Fruit fly (Drosophila melanogaster) whole organism, embryonic: Measurements from ENCODE around the gene MICU3.

ENCODE experiments used
- Antp ChIP-seq: fragments of 200-800 bp; sonication (Bioruptor generic); optimal IDR thresholded peaks from 3 replicates; lab custom pipeline; 2016; ENCODE audit warnings: missing biosample characterization, missing genetic modification characterization
- BEAF-32 ChIP-seq: fragments of 200-800 bp; sonication (Bioruptor generic); optimal IDR thresholded peaks from 3 replicates; lab custom pipeline; 2017; ENCODE audit warnings: missing biosample characterization, missing genetic modification characterization, mild to moderate bottlenecking, moderate library complexity, missing genetic modification reagents
- BtbVII ChIP-seq: fragments of 200-800 bp; sonication (Bioruptor generic); optimal IDR thresholded peaks from 3 replicates; lab custom pipeline; 2017; ENCODE audit warnings: missing biosample characterization, mild to moderate bottlenecking, missing genetic modification characterization
- CG10543 ChIP-seq: fragments of 200-800 bp; sonication (Bioruptor generic); optimal IDR thresholded peaks from 3 replicates; lab custom pipeline; 2017; ENCODE audit warnings: missing biosample characterization, mild to moderate bottlenecking, missing genetic modification characterization, moderate library complexity
- CG11695 ChIP-seq: fragments of 200-800 bp; sonication (Bioruptor generic); IDR thresholded peaks from 3 replicates; pipeline ENCODE4 v1.3.6; 2022; ENCODE audit warnings: missing biosample characterization, missing genetic modification characterization
- CG12071 ChIP-seq: fragments of 200-800 bp; sonication (Bioruptor generic); optimal IDR thresholded peaks from 3 replicates; lab custom pipeline; 2018; ENCODE audit warnings: missing biosample characterization, mild to moderate bottlenecking, missing genetic modification characterization
- CG12104 ChIP-seq: fragments of 200-800 bp; sonication (Bioruptor generic); optimal IDR thresholded peaks from 3 replicates; lab custom pipeline; 2016; ENCODE audit warnings: missing biosample characterization, missing genetic modification characterization
- CG1233 ChIP-seq: fragments of 200-800 bp; sonication (Bioruptor generic); optimal IDR thresholded peaks from 4 replicates; lab custom pipeline; 2018; ENCODE audit warnings: missing biosample characterization, mild to moderate bottlenecking, missing genetic modification characterization
- CG12769 ChIP-seq: fragments of 200-800 bp; sonication (Bioruptor generic); optimal IDR thresholded peaks from 2 replicates; lab custom pipeline; 2019; ENCODE audit warnings: missing biosample characterization, mild to moderate bottlenecking, missing genetic modification characterization, moderate library complexity
- CG1647 ChIP-seq: fragments of 200-800 bp; sonication (Bioruptor generic); optimal IDR thresholded peaks from 3 replicates; lab custom pipeline; 2016; ENCODE audit warnings: missing biosample characterization, missing genetic modification characterization
- CG17361 ChIP-seq: fragments of 200-800 bp; sonication (Bioruptor generic); IDR thresholded peaks from 3 replicates; pipeline ENCODE4 v1.3.6; 2022; ENCODE audit warnings: missing biosample characterization, missing genetic modification characterization
- CG17385 ChIP-seq: fragments of 200-800 bp; sonication (Bioruptor generic); optimal IDR thresholded peaks from 3 replicates; lab custom pipeline; 2018; ENCODE audit warnings: missing biosample characterization, mild to moderate bottlenecking, missing genetic modification characterization
- CG17829 ChIP-seq: fragments of 200-800 bp; optimal IDR thresholded peaks from 2 replicates; lab custom pipeline; 2019; ENCODE audit warnings: missing biosample characterization, mild to moderate bottlenecking, missing genetic modification characterization, moderate library complexity
- CG18262 ChIP-seq: fragments of 200-800 bp; optimal IDR thresholded peaks from 3 replicates; lab custom pipeline; 2019; ENCODE audit warnings: missing biosample characterization, mild to moderate bottlenecking, missing genetic modification characterization, moderate library complexity
- CG18599 ChIP-seq: fragments of 200-800 bp; sonication (Bioruptor generic); optimal IDR thresholded peaks from 3 replicates; lab custom pipeline; 2017; ENCODE audit warnings: missing biosample characterization, missing genetic modification characterization, mild to moderate bottlenecking, moderate library complexity, missing genetic modification reagents
- CG2116 ChIP-seq: fragments of 200-800 bp; sonication (Bioruptor generic); optimal IDR thresholded peaks from 3 replicates; lab custom pipeline; 2018; ENCODE audit warnings: missing biosample characterization, mild to moderate bottlenecking, missing genetic modification characterization
- CG30403 ChIP-seq: fragments of 200-800 bp; sonication (Bioruptor generic); optimal IDR thresholded peaks from 3 replicates; lab custom pipeline; 2016; ENCODE audit warnings: missing biosample characterization, missing genetic modification characterization
- CG3065 ChIP-seq: fragments of 200-800 bp; sonication (Bioruptor generic); optimal IDR thresholded peaks from 2 replicates; lab custom pipeline; 2016; ENCODE audit warnings: missing biosample characterization, missing genetic modification characterization
- CG32532 ChIP-seq: fragments of 200-800 bp; sonication (Bioruptor generic); IDR thresholded peaks from 2 replicates; pipeline ENCODE4 v1.3.6; 2022; ENCODE audit warnings: missing biosample characterization, missing genetic modification characterization
- CG6791 ChIP-seq: fragments of 200-800 bp; sonication (Bioruptor generic); IDR thresholded peaks from 3 replicates; pipeline ENCODE4 v1.3.6; 2022; ENCODE audit warnings: missing biosample characterization, missing genetic modification characterization; ENCODE audit not compliant: partially characterized antibody
- CG7556 ChIP-seq: fragments of 200-800 bp; sonication (Bioruptor generic); optimal IDR thresholded peaks from 2 replicates; lab custom pipeline; 2017; ENCODE audit warnings: missing biosample characterization, mild to moderate bottlenecking, missing genetic modification characterization
- CG7928 ChIP-seq: fragments of 200-800 bp; sonication (Bioruptor generic); optimal IDR thresholded peaks from 2 replicates; lab custom pipeline; 2017; ENCODE audit warnings: missing biosample characterization, mild to moderate bottlenecking, missing genetic modification characterization
- CG7987 ChIP-seq: fragments of 200-800 bp; sonication (Bioruptor generic); optimal IDR thresholded peaks from 2 replicates; lab custom pipeline; 2018; ENCODE audit warnings: missing biosample characterization, mild to moderate bottlenecking, missing genetic modification characterization, moderate library complexity
- CG8290 ChIP-seq, 3 experiments: fragments of 200-800 bp; sonication (Bioruptor generic); optimal IDR thresholded peaks; 2 replicates each; lab custom pipeline; 2016 to 2019; ENCODE audit warnings: missing biosample characterization in 3 of 3, missing genetic modification characterization in 3 of 3, mild to moderate bottlenecking in 2 of 3, moderate library complexity in 1 of 3
- CG9215 ChIP-seq: fragments of 200-800 bp; sonication (Bioruptor generic); IDR thresholded peaks from 2 replicates; pipeline ENCODE4 v1.3.6; 2022; ENCODE audit warnings: missing biosample characterization, missing genetic modification characterization
- CG9932 ChIP-seq: fragments of 200-800 bp; sonication (Bioruptor generic); IDR thresholded peaks from 2 replicates; pipeline ENCODE4 v1.3.6; 2022; ENCODE audit warnings: missing biosample characterization, missing genetic modification characterization
- CkIIα-i1 ChIP-seq: fragments of 200-800 bp; sonication (Bioruptor generic); IDR thresholded peaks from 2 replicates; pipeline ENCODE4 v1.3.6; 2022; ENCODE audit warnings: missing biosample characterization, missing genetic modification characterization
- Gug ChIP-seq: fragments of 200-800 bp; sonication (Bioruptor generic); IDR thresholded peaks from 4 replicates; pipeline ENCODE4 v1.3.6; 2022; ENCODE audit warnings: missing biosample characterization, missing genetic modification characterization
- Hand ChIP-seq: fragments of 200-800 bp; sonication (Bioruptor generic); optimal IDR thresholded peaks from 2 replicates; lab custom pipeline; 2017; ENCODE audit warnings: mild to moderate bottlenecking, missing biosample characterization, missing genetic modification reagents, missing genetic modification characterization
- Hey ChIP-seq: fragments of 200-800 bp; sonication (Bioruptor generic); optimal IDR thresholded peaks from 3 replicates; lab custom pipeline; 2018; ENCODE audit warnings: missing biosample characterization, mild to moderate bottlenecking, missing genetic modification characterization
- Hmr ChIP-seq: fragments of 200-800 bp; sonication (Bioruptor generic); optimal IDR thresholded peaks from 3 replicates; lab custom pipeline; 2017; ENCODE audit warnings: mild to moderate bottlenecking, missing biosample characterization, missing genetic modification reagents, missing genetic modification characterization
- Med ChIP-seq: fragments of 200-800 bp; sonication (Bioruptor generic); peaks from one replicate; lab custom pipeline; 2016; ENCODE audit warnings: missing biosample characterization, missing genetic modification characterization, mild to moderate bottlenecking, inconsistent platforms, moderate library complexity
- Nf-YC ChIP-seq: fragments of 200-800 bp; optimal IDR thresholded peaks from 3 replicates; lab custom pipeline; 2019; ENCODE audit warnings: missing biosample characterization, mild to moderate bottlenecking, missing genetic modification characterization, moderate library complexity
- Side ChIP-seq: fragments of 200-800 bp; sonication (Bioruptor generic); optimal IDR thresholded peaks from 2 replicates; lab custom pipeline; 2016; ENCODE audit warnings: missing biosample characterization, missing genetic modification characterization
- Sry-β ChIP-seq: fragments of 200-800 bp; sonication (Bioruptor generic); optimal IDR thresholded peaks from 2 replicates; lab custom pipeline; 2018; ENCODE audit warnings: missing biosample characterization, mild to moderate bottlenecking, missing genetic modification characterization, moderate library complexity
- ap ChIP-seq: fragments of 200-800 bp; sonication (Bioruptor generic); IDR thresholded peaks from 2 replicates; pipeline ENCODE4 v1.3.6; 2022; ENCODE audit warnings: missing biosample characterization, missing genetic modification characterization
- br ChIP-seq: fragments of >200 bp; optimal IDR thresholded peaks from 2 replicates; lab custom pipeline; 2017
- cad ChIP-seq: fragments of >200 bp; optimal IDR thresholded peaks from 2 replicates; lab custom pipeline; 2017; ENCODE audit warnings: missing biosample characterization, missing genetic modification characterization
- caup ChIP-seq: fragments of 200-800 bp; sonication (Bioruptor generic); optimal IDR thresholded peaks from 3 replicates; lab custom pipeline; 2017; ENCODE audit warnings: missing biosample characterization, mild to moderate bottlenecking, missing genetic modification characterization, moderate library complexity; ENCODE audit not compliant: severe bottlenecking
- dmrt11E ChIP-seq: fragments of 200-800 bp; sonication (Bioruptor generic); optimal IDR thresholded peaks from 3 replicates; lab custom pipeline; 2018; ENCODE audit warnings: missing biosample characterization, mild to moderate bottlenecking, missing genetic modification characterization, moderate library complexity
- exex ChIP-seq: fragments of 200-800 bp; sonication (Bioruptor generic); optimal IDR thresholded peaks from 4 replicates; lab custom pipeline; 2018; ENCODE audit warnings: missing biosample characterization, mild to moderate bottlenecking, missing genetic modification characterization, moderate library complexity
- insv ChIP-seq, 2 experiments: fragments of 200-800 bp; sonication (Bioruptor generic); optimal IDR thresholded peaks; 3 replicates each; lab custom pipeline; 2016 to 2018; ENCODE audit warnings: missing biosample characterization in 2 of 2, missing genetic modification characterization in 2 of 2
- lilli ChIP-seq: fragments of 200-800 bp; sonication (Bioruptor generic); optimal IDR thresholded peaks from 3 replicates; lab custom pipeline; 2016; ENCODE audit warnings: missing biosample characterization, missing genetic modification characterization
- lmd ChIP-seq: fragments of 200-800 bp; sonication (Bioruptor generic); IDR thresholded peaks from 2 replicates; pipeline ENCODE4 v1.3.6; 2022; ENCODE audit warnings: missing biosample characterization, missing genetic modification characterization
- rib ChIP-seq: fragments of 200-800 bp; sonication (Bioruptor generic); IDR thresholded peaks from 2 replicates; pipeline ENCODE4 v1.3.6; 2022; ENCODE audit warnings: missing biosample characterization, missing genetic modification characterization
- row ChIP-seq: fragments of 200-800 bp; sonication (Bioruptor generic); IDR thresholded peaks from 3 replicates; pipeline ENCODE4 v1.3.6; 2022; ENCODE audit warnings: missing biosample characterization, missing genetic modification characterization
- sd ChIP-seq: fragments of 200-800 bp; sonication (Bioruptor generic); optimal IDR thresholded peaks from 3 replicates; lab custom pipeline; 2018; ENCODE audit warnings: missing biosample characterization, mild to moderate bottlenecking, missing genetic modification characterization, moderate library complexity
- sr ChIP-seq: fragments of 200-800 bp; sonication (Bioruptor generic); IDR thresholded peaks from 3 replicates; pipeline ENCODE4 v1.3.6; 2022; ENCODE audit warnings: missing biosample characterization, missing genetic modification characterization
- twi ChIP-seq: fragments of 200-800 bp; optimal IDR thresholded peaks from 2 replicates; lab custom pipeline; 2019; ENCODE audit warnings: missing biosample characterization, mild to moderate bottlenecking, missing genetic modification characterization, moderate library complexity

The MICU3 gene

dm6 chr3R:19859370-19860033 is 12.4 kb downstream of the MICU3 start (continued):
- peak; percentile 2 for TF ChIP-seq CG17385 (GFP tag; lab: Kevin White, UChicago)
- TF ChIP-seq row (GFP tag; lab: Robert Waterston, UW): peak; percentile 63
- TF ChIP-seq CG3065 (GFP tag; lab: Kevin White, UChicago): no peak
- TF ChIP-seq Med (GFP tag; lab: Kevin White, UChicago): peak; percentile 83
- TF ChIP-seq CG10543 (GFP tag; lab: Kevin White, UChicago): peak; percentile 68
- peak; percentile 39 for TF ChIP-seq Hmr (GFP tag; lab: Kevin White, UChicago)
- peak; percentile 18 for TF ChIP-seq CG7987
- no peak for TF ChIP-seq BtbVII (GFP tag; lab: Kevin White, UChicago)
- TF ChIP-seq CG12104 (GFP tag; lab: Kevin White, UChicago): no peak
- TF ChIP-seq CG9215: 0 out of 2 replicates have a peak, but pooled peaks have one; percentile 8
- TF ChIP-seq Sry-β: no peak
- TF ChIP-seq CG6791 (GFP tag; lab: Robert Waterston, UW): no peak
- no peak for TF ChIP-seq insv (GFP tag; optimal IDR thresholded peaks at IDR 0.05; lab: Kevin White, UChicago)
- no peak for TF ChIP-seq dmrt11E
- TF ChIP-seq CG9932 (GFP tag; lab: Robert Waterston, UW): 0 out of 2 replicates have a peak, but pooled peaks have one; percentile 31
- TF ChIP-seq CG18262 (tag; lab: Kevin White, UChicago): peak; percentile 20
- no peak for TF ChIP-seq CG8290 (GFP tag; optimal IDR thresholded peaks at IDR 0.05; lab: Kevin White, UChicago)
- TF ChIP-seq CG8290 (tag; optimal IDR thresholded peaks at IDR 0.05; lab: Kevin White, UChicago): peak in 1 of 2 experiments; percentile 30
- TF ChIP-seq exex (tag; lab: Kevin White, UChicago): peak; percentile 89
- TF ChIP-seq Nf-YC (tag; lab: Kevin White, UChicago): no peak
- peak; percentile 9 for TF ChIP-seq twi (tag; lab: Kevin White, UChicago)
- TF ChIP-seq ap: no peak
- TF ChIP-seq Hey (tag; lab: Kevin White, UChicago): peak; percentile 79
- TF ChIP-seq lilli (GFP tag; lab: Kevin White, UChicago): peak; percentile 8
- 0 out of 3 replicates have a peak, but pooled peaks have one; percentile 13 for TF ChIP-seq CG11695
- TF ChIP-seq CG18599: peak; percentile 45
- TF ChIP-seq CG7928 (GFP tag; lab: Kevin White, UChicago): no peak
- peak; percentile 18 for TF ChIP-seq CG12071 (GFP tag; lab: Kevin White, UChicago)
- peak; percentile 18 for TF ChIP-seq caup (GFP tag; lab: Kevin White, UChicago)
- no peak for TF ChIP-seq CG1233 (GFP tag; lab: Kevin White, UChicago)
- 0 out of 2 replicates have a peak, but pooled peaks have one; percentile 26 for TF ChIP-seq CG32532
- no peak for TF ChIP-seq CG2116 (GFP tag; lab: Kevin White, UChicago)
- TF ChIP-seq CG17361 (GFP tag; lab: Robert Waterston, UW): peak; percentile 53; the same call in 1 of the 3 replicates
- peak; percentile 8 for TF ChIP-seq sd (tag; lab: Kevin White, UChicago)
- no peak for TF ChIP-seq cad (GFP tag; lab: Kevin White, UChicago)
- no peak for TF ChIP-seq CG1647
- TF ChIP-seq CG17829 (tag; lab: Kevin White, UChicago): no peak
- TF ChIP-seq BEAF-32 (GFP tag; lab: Kevin White, UChicago): no peak
- TF ChIP-seq br (lab: Kevin White, UChicago): no peak
- no peak for TF ChIP-seq Side (GFP tag; lab: Kevin White, UChicago)
- TF ChIP-seq sr: no peak
- TF ChIP-seq Antp (GFP tag; lab: Kevin White, UChicago): no peak
- TF ChIP-seq Gug: peak; percentile 39; the same call in 1 of the 4 replicates
- TF ChIP-seq CG12769 (tag; lab: Kevin White, UChicago): peak; percentile 70
- 0 out of 2 replicates have a peak, but pooled peaks have one; percentile 24 for TF ChIP-seq lmd (GFP tag; lab: Robert Waterston, UW)
- no peak for TF ChIP-seq CkIIα-i1 (GFP tag; lab: Robert Waterston, UW)
- peak; percentile 7 for TF ChIP-seq CG30403 (GFP tag; lab: Kevin White, UChicago)
- no peak for TF ChIP-seq rib (GFP tag; lab: Robert Waterston, UW)
- TF ChIP-seq Hand (GFP tag; lab: Kevin White, UChicago): peak; percentile 28
- peak; percentile 25 for TF ChIP-seq CG7556 (GFP tag; lab: Kevin White, UChicago)
